Worm (Caenorhabditis elegans): Measurements from ENCODE around the gene cyp-33C1.
"Not testable (repeated sequence)": the region's sequence is repeated elsewhere in the genome, so short reads cannot be mapped to it uniquely, and the experiment has no call there.

cyp-33C1 gene

DNA sequence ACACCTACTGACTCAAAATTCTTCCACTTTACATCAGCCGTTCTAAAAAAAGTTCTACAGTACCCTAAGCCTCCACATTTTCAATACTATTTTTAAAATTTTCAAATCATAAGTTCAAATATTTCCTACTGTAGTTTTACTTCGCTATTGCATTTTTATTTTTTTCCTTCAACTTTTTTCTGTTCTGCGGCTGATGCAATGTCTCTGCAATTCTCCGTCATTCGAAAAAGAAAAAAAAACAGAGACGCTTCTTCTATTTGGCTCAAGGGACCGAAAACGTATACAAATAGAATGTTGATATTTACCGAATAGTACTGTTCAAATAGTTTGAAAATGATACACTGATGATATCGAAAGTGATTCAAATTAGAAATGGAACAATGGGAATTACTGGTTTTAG lies 41.0 kb upstream of the cyp-33C1 start:
- TF ChIP-seq snpc-4 (GFP tag; optimal IDR thresholded peaks at IDR 0.05) (no peak), snpc-4 (tag; optimal IDR thresholded peaks at IDR 0.05) (no peak), rpc-1 (optimal IDR thresholded peaks at IDR 0.05) (no peak), rpc-1 (tag; optimal IDR thresholded peaks at IDR 0.05) (no peak), nhr-120 (GFP tag; IDR thresholded peaks at IDR 0.05) (no peak), hrde-1 (tag; optimal IDR thresholded peaks at IDR 0.05; ENCODE audit: borderline replicate concordance) (no peak), B0019.2 (GFP tag; conservative IDR thresholded peaks at IDR 0.05) (no peak), aptf-2 (GFP tag; conservative IDR thresholded peaks at IDR 0.05) (no peak), dpff-1 (tag; optimal IDR thresholded peaks at IDR 0.05) (no peak), hmg-1.2 (GFP tag; IDR thresholded peaks at IDR 0.05) (no peak), ztf-28 (GFP tag; IDR thresholded peaks at IDR 0.05) (no peak), mel-28 (tag; optimal IDR thresholded peaks at IDR 0.05; ENCODE audit: borderline replicate concordance) (no peak), cebp-2 (GFP tag; IDR thresholded peaks at IDR 0.05) (no peak), bed-2 (GFP tag; IDR thresholded peaks at IDR 0.05) (no peak), sptf-2 (GFP tag; optimal IDR thresholded peaks at IDR 0.05) (no peak), tlf-1 (GFP tag; optimal IDR thresholded peaks at IDR 0.05) (no peak), F52B5.7 (tag; optimal IDR thresholded peaks at IDR 0.05) (no peak), nfyb-1 (GFP tag; IDR thresholded peaks at IDR 0.05) (no peak), let-526 (GFP tag; IDR thresholded peaks at IDR 0.05) (no peak), madf-3 (GFP tag; IDR thresholded peaks at IDR 0.05) (no peak)

DNA sequence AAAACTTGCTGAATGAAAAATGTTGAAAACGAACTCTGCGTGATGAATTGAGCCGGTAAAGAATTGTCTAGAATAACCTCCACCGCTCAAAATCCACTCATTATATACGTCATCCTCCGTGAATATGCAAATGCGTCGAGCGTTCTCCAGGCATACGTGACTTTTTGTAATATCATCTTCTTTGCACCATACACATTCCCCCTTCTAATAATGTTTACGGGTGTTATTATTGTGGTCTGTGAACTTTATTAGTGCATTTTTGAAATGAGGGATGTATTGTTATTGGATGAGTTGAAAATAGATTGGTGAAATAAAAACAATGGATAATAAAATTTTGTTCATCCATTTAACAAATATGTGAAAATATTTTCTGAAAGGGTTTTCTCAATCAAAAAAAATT lies 39.4 kb upstream of the cyp-33C1 start, which contains the start of gene F22F7.7:
Gene F22F7.7 (minus strand): TSS at position 125 of the 400 bp plus-strand sequence.
- TF ChIP-seq him-1 (tag; optimal IDR thresholded peaks at IDR 0.05) (no peak), fkh-3 (tag; optimal IDR thresholded peaks at IDR 0.05) (no peak), attf-3 (GFP tag; conservative IDR thresholded peaks at IDR 0.05) (no peak), C06A6.2 (GFP tag; conservative IDR thresholded peaks at IDR 0.05) (no peak), rec-8 (tag; optimal IDR thresholded peaks at IDR 0.05) (no peak), ZK185.1 (tag; optimal IDR thresholded peaks at IDR 0.05; ENCODE audit: poor library complexity, severe bottlenecking) (no peak), B0019.2 (GFP tag; conservative IDR thresholded peaks at IDR 0.05) (no peak), ceh-40 (GFP tag; IDR thresholded peaks at IDR 0.05) (no peak), F57C9.4 (tag; optimal IDR thresholded peaks at IDR 0.05) (no peak)

DNA sequence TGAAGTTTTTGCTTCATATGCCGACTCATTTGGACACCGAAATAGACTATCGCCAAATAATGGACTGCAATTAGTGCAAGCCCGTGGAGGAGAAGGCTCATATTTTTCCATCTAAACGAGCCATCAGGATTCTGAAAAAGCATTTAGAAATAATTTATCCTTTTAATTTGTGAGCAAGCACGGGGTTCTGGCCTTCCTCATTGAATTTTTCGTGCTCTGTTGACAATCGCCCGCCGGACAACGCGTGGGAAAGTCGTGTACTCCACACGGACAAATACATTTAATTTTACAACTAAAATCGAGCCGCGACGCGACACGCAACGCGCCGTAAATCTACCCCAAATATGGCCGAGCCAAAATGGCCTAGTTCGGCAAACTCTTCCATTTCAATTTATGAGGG lies 34.9 kb upstream of the cyp-33C1 start, which contains the start of gene F22F7.12:
Gene F22F7.12 (minus strand): TSS at position 101 of the 400 bp plus-strand sequence.
- not testable (repeated sequence) for TF ChIP-seq nhr-179 (tag; optimal IDR thresholded peaks at IDR 0.05); ceh-58 (GFP tag; IDR thresholded peaks at IDR 0.05); C06A6.2 (GFP tag; conservative IDR thresholded peaks at IDR 0.05)

DNA sequence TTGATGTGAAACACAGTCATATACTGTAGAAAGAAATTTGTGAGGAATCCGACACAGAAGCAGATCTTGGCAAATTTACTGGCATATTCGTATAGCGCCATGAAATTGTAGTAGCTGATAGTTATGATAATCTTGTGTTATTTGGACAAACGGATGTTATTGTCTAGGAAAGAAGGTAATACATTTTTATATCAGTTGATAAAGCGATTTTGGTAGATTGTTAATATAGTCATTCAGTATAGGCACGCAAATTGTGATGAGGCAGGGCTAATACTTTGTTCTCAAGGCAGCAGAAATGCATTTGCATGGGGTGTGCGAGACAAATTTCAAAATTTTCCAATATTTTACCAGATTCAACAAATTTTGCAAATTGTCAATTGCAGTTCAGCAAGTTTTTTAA lies 33.3 kb upstream of the cyp-33C1 start, which contains the start of gene str-52:
Gene str-52 (minus strand): TSS at position 101 of the 400 bp plus-strand sequence.
- TF ChIP-seq lir-1 (GFP tag; conservative IDR thresholded peaks at IDR 0.05) (no peak), egl-44 (GFP tag; IDR thresholded peaks at IDR 0.05) (no peak), bed-2 (GFP tag; IDR thresholded peaks at IDR 0.05) (no peak), ztf-6 (GFP tag; IDR thresholded peaks at IDR 0.05) (no peak), lin-40 (tag; optimal IDR thresholded peaks at IDR 0.05) (no peak), snpc-4 (GFP tag; optimal IDR thresholded peaks at IDR 0.05) (no peak), snpc-4 (tag; optimal IDR thresholded peaks at IDR 0.05) (no peak), F57C9.4 (tag; optimal IDR thresholded peaks at IDR 0.05) (no peak), ceh-27 (GFP tag; optimal IDR thresholded peaks at IDR 0.05) (no peak), T26A5.8 (tag; optimal IDR thresholded peaks at IDR 0.05) (no peak)
